Worm (Caenorhabditis elegans) whole organism, young adult: ENCODE data around the gene C10C6.13.
A peak's percentile ranks its signal among the peaks of the same experiment; 100 is the strongest.

Source experiments
- B0261.1 ChIP-seq: sonication (generic microtip); optimal IDR thresholded peaks from 2 replicates; lab custom pipeline; 2016; ENCODE audit warnings: mild to moderate bottlenecking, missing genetic modification characterization, moderate library complexity, missing compliant biosample characterization
- F49E8.2 ChIP-seq: sonication (generic microtip); optimal IDR thresholded peaks from 3 replicates; lab custom pipeline; 2017; ENCODE audit warnings: missing genetic modification characterization, mild to moderate bottlenecking, missing compliant biosample characterization, antibody characterized with exemption, moderate library complexity; ENCODE audit not compliant: insufficient read depth
- F57C9.4 ChIP-seq: sonication (generic microtip); optimal IDR thresholded peaks from 2 replicates; lab custom pipeline; 2017; ENCODE audit warnings: mild to moderate bottlenecking, missing genetic modification characterization, missing compliant biosample characterization
- K11D2.4 ChIP-seq: fragments of 200-800 bp; sonication (Bioruptor generic); IDR thresholded peaks from 2 replicates; pipeline ENCODE4 v1.3.6; 2022; ENCODE audit warnings: missing genetic modification reagents, missing genetic modification characterization, missing compliant biosample characterization
- T07F8.4 ChIP-seq: sonication (generic microtip); optimal IDR thresholded peaks from 2 replicates; lab custom pipeline; 2016; ENCODE audit warnings: mild to moderate bottlenecking, missing genetic modification characterization, moderate library complexity, missing compliant biosample characterization
- Y53F4B.3 ChIP-seq: fragments of 200-800 bp; sonication (Bioruptor generic); IDR thresholded peaks from 2 replicates; pipeline ENCODE4 v1.3.6; 2022; ENCODE audit warnings: missing genetic modification reagents, missing genetic modification characterization, missing compliant biosample characterization
- Y95B8A.8 ChIP-seq: fragments of 200-800 bp; sonication (Bioruptor generic); IDR thresholded peaks from 2 replicates; pipeline ENCODE4 v1.3.6; 2022; ENCODE audit warnings: missing genetic modification reagents, missing genetic modification characterization, missing compliant biosample characterization
- aptf-3 ChIP-seq: fragments of 200-800 bp; sonication (Bioruptor generic); IDR thresholded peaks from 2 replicates; pipeline ENCODE4 v1.3.6; 2022; ENCODE audit warnings: missing genetic modification characterization, missing compliant biosample characterization
- athp-1 ChIP-seq: sonication (generic microtip); optimal IDR thresholded peaks from 2 replicates; lab custom pipeline; 2017; ENCODE audit warnings: mild to moderate bottlenecking, missing genetic modification characterization, missing compliant biosample characterization
- attf-3 ChIP-seq: fragments of 200-800 bp; sonication (Bioruptor generic); conservative IDR thresholded peaks from 2 replicates; pipeline ENCODE4 v1.3.6; 2022; ENCODE audit warnings: missing genetic modification reagents, missing genetic modification characterization, missing compliant biosample characterization
- bed-1 ChIP-seq: fragments of 200-800 bp; sonication (Bioruptor generic); IDR thresholded peaks from 2 replicates; pipeline ENCODE4 v1.3.6; 2022; ENCODE audit warnings: missing genetic modification reagents, missing genetic modification characterization, missing compliant biosample characterization
- bed-2 ChIP-seq: fragments of 200-800 bp; sonication (Bioruptor generic); IDR thresholded peaks from 2 replicates; pipeline ENCODE4 v1.3.6; 2022; ENCODE audit warnings: missing genetic modification reagents, missing genetic modification characterization, missing compliant biosample characterization
- ccch-3 ChIP-seq: fragments of 200-800 bp; sonication (Bioruptor generic); optimal IDR thresholded peaks from 2 replicates; lab custom pipeline; 2018; ENCODE audit warnings: mild to moderate bottlenecking, missing genetic modification characterization, missing compliant biosample characterization
- ceh-58 ChIP-seq: fragments of 200-800 bp; sonication (Bioruptor generic); IDR thresholded peaks from 2 replicates; pipeline ENCODE4 v1.3.6; 2022; ENCODE audit warnings: missing genetic modification characterization, missing compliant biosample characterization
- die-1 ChIP-seq: sonication (generic microtip); optimal IDR thresholded peaks from 2 replicates; lab custom pipeline; 2016; ENCODE audit warnings: missing genotype, mild to moderate bottlenecking, missing genetic modification characterization, missing compliant biosample characterization
- efl-1 ChIP-seq: fragments of 150-350 bp; optimal IDR thresholded peaks from 2 replicates; lab custom pipeline; 2014; ENCODE audit warnings: missing biosample characterization, missing genetic modification reagents, missing genetic modification characterization
- ets-4 ChIP-seq: fragments of 200-800 bp; sonication (Bioruptor generic); optimal IDR thresholded peaks from 2 replicates; lab custom pipeline; 2018; ENCODE audit warnings: mild to moderate bottlenecking, missing genetic modification characterization, missing compliant biosample characterization
- hmg-1.2 ChIP-seq: fragments of 200-800 bp; sonication (Bioruptor generic); IDR thresholded peaks from 2 replicates; pipeline ENCODE4 v1.3.6; 2022; ENCODE audit warnings: missing genetic modification reagents, missing genetic modification characterization, missing compliant biosample characterization
- hsf-1 ChIP-seq: fragments of 200-800 bp; sonication (Bioruptor generic); IDR thresholded peaks from 2 replicates; pipeline ENCODE4 v1.3.6; 2022; ENCODE audit warnings: missing genetic modification reagents, missing genetic modification characterization, missing compliant biosample characterization
- lag-1 ChIP-seq: fragments of 200-800 bp; sonication (Bioruptor generic); IDR thresholded peaks from 2 replicates; pipeline ENCODE4 v1.3.6; 2022; ENCODE audit warnings: missing genetic modification reagents, missing genetic modification characterization, missing compliant biosample characterization
- let-607 ChIP-seq, 2 experiments: fragments of 200-800 bp in 1 of 2; sonication (Bioruptor generic) in 1 of 2; sonication (generic microtip) in 1 of 2; optimal IDR thresholded peaks; 2 replicates each; lab custom pipeline; 2016 to 2018; ENCODE audit warnings: mild to moderate bottlenecking in 2 of 2, missing compliant biosample characterization in 2 of 2, missing genetic modification characterization in 2 of 2, moderate library complexity in 2 of 2, missing genotype in 1 of 2
- lsl-1 ChIP-seq: fragments of 200-800 bp; sonication (Bioruptor generic); optimal IDR thresholded peaks from 2 replicates; lab custom pipeline; 2018; ENCODE audit warnings: mild to moderate bottlenecking, missing genetic modification characterization, moderate library complexity, missing compliant biosample characterization
- madf-10 ChIP-seq: sonication (generic microtip); optimal IDR thresholded peaks from 2 replicates; lab custom pipeline; 2016; ENCODE audit warnings: mild to moderate bottlenecking, missing genetic modification characterization, missing compliant biosample characterization
- madf-3 ChIP-seq: fragments of 200-800 bp; sonication (Bioruptor generic); IDR thresholded peaks from 2 replicates; pipeline ENCODE4 v1.3.6; 2022; ENCODE audit warnings: missing genetic modification reagents, missing genetic modification characterization, missing compliant biosample characterization
- mel-28 ChIP-seq: sonication (generic microtip); optimal IDR thresholded peaks from 2 replicates; lab custom pipeline; 2016; ENCODE audit warnings: borderline replicate concordance, mild to moderate bottlenecking, missing genetic modification characterization, missing compliant biosample characterization
- nhr-80 ChIP-seq: sonication (generic microtip); optimal IDR thresholded peaks from 2 replicates; lab custom pipeline; 2016; ENCODE audit warnings: missing genetic modification characterization, missing compliant biosample characterization
- nhr-90 ChIP-seq: sonication (generic microtip); optimal IDR thresholded peaks from 2 replicates; lab custom pipeline; 2016; ENCODE audit warnings: missing genotype, mild to moderate bottlenecking, missing genetic modification characterization, missing compliant biosample characterization
- rcor-1 ChIP-seq: fragments of 200-800 bp; sonication (Bioruptor generic); IDR thresholded peaks from 2 replicates; pipeline ENCODE4 v1.3.6; 2022; ENCODE audit warnings: missing genetic modification reagents, missing genetic modification characterization, missing compliant biosample characterization
- repo-1 ChIP-seq: sonication (generic microtip); optimal IDR thresholded peaks from 2 replicates; lab custom pipeline; 2017; ENCODE audit warnings: mild to moderate bottlenecking, missing genetic modification characterization, missing compliant biosample characterization
- sea-2 ChIP-seq: fragments of 200-800 bp; sonication (Bioruptor generic); IDR thresholded peaks from 2 replicates; pipeline ENCODE4 v1.3.6; 2022; ENCODE audit warnings: missing genetic modification characterization, missing compliant biosample characterization
- snpc-1.1 ChIP-seq: sonication (generic microtip); optimal IDR thresholded peaks from 2 replicates; lab custom pipeline; 2017; ENCODE audit warnings: missing genetic modification characterization, mild to moderate bottlenecking, missing compliant biosample characterization, antibody characterized with exemption, moderate library complexity, missing genotype, missing genetic modification reagents; ENCODE audit not compliant: insufficient read depth
- snpc-3.4 ChIP-seq: sonication (generic microtip); optimal IDR thresholded peaks from 2 replicates; lab custom pipeline; 2017; ENCODE audit warnings: missing genetic modification characterization, mild to moderate bottlenecking, missing compliant biosample characterization, antibody characterized with exemption, moderate library complexity, missing genotype, missing genetic modification reagents
- tbp1 ChIP-seq: fragments of 200-800 bp; sonication (Bioruptor generic); optimal IDR thresholded peaks from 2 replicates; lab custom pipeline; 2018; ENCODE audit warnings: mild to moderate bottlenecking, missing genetic modification characterization, missing compliant biosample characterization
- ztf-28 ChIP-seq: fragments of 200-800 bp; sonication (Bioruptor generic); IDR thresholded peaks from 2 replicates; pipeline ENCODE4 v1.3.6; 2022; ENCODE audit warnings: missing genetic modification reagents, missing genetic modification characterization, missing compliant biosample characterization

Gene C10C6.13

ce11 chrIV:11458700-11459263 lies 10.8 kb downstream of the C10C6.13 start:
- TF ChIP-seq mel-28 (tag; lab: Kevin White, UChicago) (no peak), tbp1 (GFP tag; lab: Kevin White, UChicago) (no peak), ccch-3 (no peak), madf-10 (tag; lab: Kevin White, UChicago) (no peak), attf-3 (GFP tag; lab: Robert Waterston, UW) (no peak), nhr-80 (tag; lab: Kevin White, UChicago) (no peak), ets-4 (GFP tag; lab: Kevin White, UChicago) (no peak), B0261.1 (no peak), lag-1 (GFP tag; lab: Robert Waterston, UW) (no peak), hsf-1 (GFP tag; lab: Robert Waterston, UW) (no peak), athp-1 (tag; lab: Kevin White, UChicago) (no peak), bed-1 (no peak), let-607 (tag; optimal IDR thresholded peaks at IDR 0.05; lab: Kevin White, UChicago) (no peak)

- TF ChIP-seq sea-2, result no peak
- TF ChIP-seq K11D2.4 (GFP tag; lab: Robert Waterston, UW), result no peak
- TF ChIP-seq die-1 (tag; lab: Kevin White, UChicago), result no peak
- no peak for TF ChIP-seq lag-1 (GFP tag; lab: Robert Waterston, UW)
- TF ChIP-seq efl-1 (GFP tag; lab: Kevin White, UChicago), result no peak
- TF ChIP-seq rcor-1 (GFP tag; lab: Robert Waterston, UW), result no peak
- no peak for TF ChIP-seq bed-1
- TF ChIP-seq let-607 (tag; optimal IDR thresholded peaks at IDR 0.05; lab: Kevin White, UChicago), result no peak
- no peak for TF ChIP-seq hmg-1.2 (GFP tag; lab: Robert Waterston, UW)
- TF ChIP-seq Y95B8A.8 (GFP tag; lab: Robert Waterston, UW), result no peak
- no peak for TF ChIP-seq repo-1 (tag; lab: Kevin White, UChicago)
- no peak for TF ChIP-seq T07F8.4 (tag; lab: Kevin White, UChicago)
- TF ChIP-seq F57C9.4, result no peak
- TF ChIP-seq bed-2 (GFP tag; lab: Robert Waterston, UW), result no peak
- no peak for TF ChIP-seq ztf-28
- no peak for TF ChIP-seq F49E8.2 (tag; lab: Kevin White, UChicago)
- TF ChIP-seq snpc-3.4 (tag; lab: Kevin White, UChicago), result no peak
- no peak for TF ChIP-seq lsl-1
- TF ChIP-seq nhr-90, result no peak
Observed at ce11 chrIV:11455824-11456223, 13.7 kb downstream of the C10C6.13 start.

- TF ChIP-seq ceh-58 (GFP tag; lab: Robert Waterston, UW) (no peak), aptf-3 (GFP tag; lab: Robert Waterston, UW) (no peak), madf-3 (GFP tag; lab: Robert Waterston, UW) (no peak), lag-1 (GFP tag; lab: Robert Waterston, UW) (no peak), F57C9.4 (no peak), Y53F4B.3 (GFP tag; lab: Robert Waterston, UW) (no peak), Y95B8A.8 (GFP tag; lab: Robert Waterston, UW) (no peak), K11D2.4 (GFP tag; lab: Robert Waterston, UW) (no peak)
Observed at ce11 chrIV:11452928-11453327, 16.6 kb downstream of the C10C6.13 start.

ce11 chrIV:11438255-11438654 lies 31.3 kb downstream of the C10C6.13 start:
- TF ChIP-seq nhr-80 (tag; lab: Kevin White, UChicago) (peak; percentile 31), snpc-1.1 (tag; lab: Kevin White, UChicago) (no peak)
